Fruit fly (Drosophila melanogaster): ENCODE measurements around the gene Tpc1.

Gene Tpc1

DNA sequence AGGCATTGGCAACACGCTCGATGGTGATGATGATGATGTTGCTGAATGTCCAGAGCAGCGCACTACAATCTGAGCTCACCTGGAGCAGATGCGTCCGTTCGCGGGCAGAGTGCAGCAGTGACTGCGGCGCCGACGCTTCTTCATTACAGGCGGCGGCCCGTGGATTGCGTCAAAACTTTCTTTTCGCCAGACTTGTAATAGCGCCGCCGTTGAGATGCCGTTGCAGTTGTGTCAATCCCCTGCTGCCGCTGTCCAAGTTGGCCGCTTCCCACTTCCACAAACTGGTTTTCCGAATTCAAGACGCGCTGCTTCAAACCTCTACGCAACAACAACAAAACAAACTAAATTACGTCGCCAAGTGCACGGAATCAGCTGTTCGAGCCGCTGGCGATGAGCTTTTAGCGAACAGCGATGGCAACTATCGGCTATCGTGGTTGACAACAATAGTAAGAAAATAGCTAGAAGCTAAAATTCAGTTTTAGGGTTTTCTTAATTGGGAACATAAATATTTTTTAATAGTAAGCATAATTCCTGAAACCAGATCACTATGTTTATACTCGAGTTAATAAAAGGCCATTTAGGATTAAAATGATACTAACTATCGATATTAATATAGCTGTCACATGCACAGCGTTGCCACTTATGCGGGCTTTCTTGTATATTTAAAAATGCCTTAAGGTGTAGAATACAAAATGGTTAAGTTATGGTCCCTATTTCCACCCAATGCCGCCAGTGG, at the start of gene Tpc1:
Gene Tpc1, minus strand, starts transcription at position 365 of the 736 bp plus-strand sequence.
- TF ChIP-seq Oli (tag; optimal IDR thresholded peaks at IDR 0.05) (no peak), zen2 (GFP tag; IDR thresholded peaks at IDR 0.05; ENCODE audit: partially characterized antibody) (peak; percentile 50; the same call in 1 of the 3 replicates), crol (GFP tag; IDR thresholded peaks at IDR 0.05) (peak; percentile 67), nmo (GFP tag; optimal IDR thresholded peaks at IDR 0.05) (peak; percentile 65), CG12391 (tag; optimal IDR thresholded peaks at IDR 0.05) (peak; percentile 63), Dll (GFP tag; IDR thresholded peaks at IDR 0.05; ENCODE audit: partially characterized antibody) (peak; percentile 98), Ets97D (GFP tag; optimal IDR thresholded peaks at IDR 0.05) (peak; percentile 51), jumu (GFP tag; optimal IDR thresholded peaks at IDR 0.05) (no peak), Sox102F (GFP tag; optimal IDR thresholded peaks at IDR 0.05) (peak; percentile 35), HLHmδ (GFP tag; optimal IDR thresholded peaks at IDR 0.05) (peak; percentile 36), CG18619 (GFP tag; optimal IDR thresholded peaks at IDR 0.05) (peak; percentile 25), CG12104 (GFP tag; optimal IDR thresholded peaks at IDR 0.05) (no peak), CG6854 (GFP tag; optimal IDR thresholded peaks at IDR 0.05) (no peak), ssp (GFP tag; IDR thresholded peaks at IDR 0.05) (no peak), Doc3 (GFP tag; IDR thresholded peaks at IDR 0.05; ENCODE audit: partially characterized antibody) (peak; percentile 90), CHES-1-like (GFP tag; optimal IDR thresholded peaks at IDR 0.05) (peak; percentile 44), CG11247 (GFP tag; IDR thresholded peaks at IDR 0.05) (no peak), jing (GFP tag; optimal IDR thresholded peaks at IDR 0.05) (no peak), Ravus (GFP tag; IDR thresholded peaks at IDR 0.05) (no peak), Dp (GFP tag; optimal IDR thresholded peaks at IDR 0.05) (peak; percentile 89), oc (tag; optimal IDR thresholded peaks at IDR 0.05) (peak; percentile 1), HHEX (GFP tag; optimal IDR thresholded peaks at IDR 0.05) (no peak), gcm2 (GFP tag; optimal IDR thresholded peaks at IDR 0.05) (no peak), vvl (GFP tag; IDR thresholded peaks at IDR 0.05) (no peak), sna (GFP tag; IDR thresholded peaks at IDR 0.05; ENCODE audit: partially characterized antibody) (peak; percentile 94), CG4854 (GFP tag; optimal IDR thresholded peaks at IDR 0.05) (peak; percentile 54), CG18764 (GFP tag; optimal IDR thresholded peaks at IDR 0.05) (no peak), CG30403 (GFP tag; optimal IDR thresholded peaks at IDR 0.05) (peak; percentile 57), H15 (GFP tag; IDR thresholded peaks at IDR 0.05) (no peak), CG17802 (tag; optimal IDR thresholded peaks at IDR 0.05) (no peak), vnd (GFP tag; IDR thresholded peaks at IDR 0.05; ENCODE audit: partially characterized antibody) (peak; percentile 79), CG10209 (GFP tag; optimal IDR thresholded peaks at IDR 0.05) (no peak), Lim3 (GFP tag; IDR thresholded peaks at IDR 0.05) (no peak), Atf3 (GFP tag; optimal IDR thresholded peaks at IDR 0.05) (peak; percentile 13), mirr (GFP tag; optimal IDR thresholded peaks at IDR 0.05) (no peak), Lhr (GFP tag; optimal IDR thresholded peaks at IDR 0.05) (peak; percentile 21), br (optimal IDR thresholded peaks at IDR 0.05) (no peak), CG7839 (tag; optimal IDR thresholded peaks at IDR 0.05) (no peak), HmgZ (tag; optimal IDR thresholded peaks at IDR 0.05) (peak; percentile 71), Atf-2 (GFP tag; optimal IDR thresholded peaks at IDR 0.05) (no peak), danr (GFP tag; IDR thresholded peaks at IDR 0.05) (no peak), CG42726 (GFP tag; IDR thresholded peaks at IDR 0.05; ENCODE audit: partially characterized antibody) (no peak), caup (GFP tag; optimal IDR thresholded peaks at IDR 0.05; ENCODE audit: severe bottlenecking) (no peak), crp (GFP tag; optimal IDR thresholded peaks at IDR 0.05) (peak; percentile 85 to 97), bowl (GFP tag; IDR thresholded peaks at IDR 0.05) (no peak), Xbp1 (GFP tag; optimal IDR thresholded peaks at IDR 0.05) (peak; percentile 57), CG12659 (GFP tag; optimal IDR thresholded peaks at IDR 0.05) (peak; percentile 36), CG9932 (GFP tag; IDR thresholded peaks at IDR 0.05) (peak; percentile 72), ac (GFP tag; optimal IDR thresholded peaks at IDR 0.05) (no peak)
